Fruit fly (Drosophila melanogaster) whole organism, embryonic: ENCODE data around the gene CG10809.

Source experiments
- Ada2b ChIP-seq: fragments of 200-800 bp; sonication (Bioruptor generic); IDR thresholded peaks from 2 replicates; pipeline ENCODE4 v1.3.6; 2022; ENCODE audit warnings: missing biosample characterization, missing genetic modification characterization
- Atf3 ChIP-seq: fragments of 200-800 bp; sonication (Bioruptor generic); optimal IDR thresholded peaks from 3 replicates; lab custom pipeline; 2016; ENCODE audit warnings: missing biosample characterization, missing genetic modification characterization
- CG10543 ChIP-seq: fragments of 200-800 bp; sonication (Bioruptor generic); optimal IDR thresholded peaks from 3 replicates; lab custom pipeline; 2017; ENCODE audit warnings: missing biosample characterization, mild to moderate bottlenecking, missing genetic modification characterization, moderate library complexity
- CG11723 ChIP-seq: fragments of 200-800 bp; sonication (Bioruptor generic); optimal IDR thresholded peaks from 2 replicates; lab custom pipeline; 2017; ENCODE audit warnings: missing biosample characterization, mild to moderate bottlenecking, missing genetic modification characterization
- CG12104 ChIP-seq: fragments of 200-800 bp; sonication (Bioruptor generic); optimal IDR thresholded peaks from 3 replicates; lab custom pipeline; 2016; ENCODE audit warnings: missing biosample characterization, missing genetic modification characterization
- CG17612 ChIP-seq: fragments of 200-800 bp; sonication (Bioruptor generic); IDR thresholded peaks from 2 replicates; pipeline ENCODE4 v1.3.6; 2022; ENCODE audit warnings: missing biosample characterization, missing genetic modification characterization
- CG30403 ChIP-seq: fragments of 200-800 bp; sonication (Bioruptor generic); optimal IDR thresholded peaks from 3 replicates; lab custom pipeline; 2016; ENCODE audit warnings: missing biosample characterization, missing genetic modification characterization
- CG3995 ChIP-seq: fragments of 200-800 bp; sonication (Bioruptor generic); optimal IDR thresholded peaks from 3 replicates; lab custom pipeline; 2016; ENCODE audit warnings: missing biosample characterization, missing genetic modification characterization
- CG4707 ChIP-seq: fragments of 200-800 bp; sonication (Bioruptor generic); optimal IDR thresholded peaks from 2 replicates; lab custom pipeline; 2018; ENCODE audit warnings: missing biosample characterization, mild to moderate bottlenecking, missing genetic modification characterization, moderate library complexity
- CG6765 ChIP-seq: fragments of 200-800 bp; sonication (Bioruptor generic); optimal IDR thresholded peaks from 3 replicates; lab custom pipeline; 2017; ENCODE audit warnings: missing biosample characterization, mild to moderate bottlenecking, missing genetic modification characterization
- CG6813 ChIP-seq: fragments of 200-800 bp; sonication (Bioruptor generic); optimal IDR thresholded peaks from 2 replicates; lab custom pipeline; 2017; ENCODE audit warnings: missing biosample characterization, missing genetic modification characterization, mild to moderate bottlenecking, moderate library complexity, missing genetic modification reagents
- CG8388 ChIP-seq: fragments of 200-800 bp; sonication (Bioruptor generic); optimal IDR thresholded peaks from 2 replicates; lab custom pipeline; 2019; ENCODE audit warnings: missing biosample characterization, mild to moderate bottlenecking, missing genetic modification characterization, moderate library complexity
- CG9215 ChIP-seq: fragments of 200-800 bp; sonication (Bioruptor generic); IDR thresholded peaks from 2 replicates; pipeline ENCODE4 v1.3.6; 2022; ENCODE audit warnings: missing biosample characterization, missing genetic modification characterization
- CoRest ChIP-seq: fragments of 200-800 bp; sonication (Bioruptor generic); optimal IDR thresholded peaks from 3 replicates; lab custom pipeline; 2018; ENCODE audit warnings: missing biosample characterization, mild to moderate bottlenecking, missing genetic modification characterization, moderate library complexity
- Dad ChIP-seq: fragments of 200-800 bp; sonication (Bioruptor generic); optimal IDR thresholded peaks from 3 replicates; lab custom pipeline; 2016; ENCODE audit warnings: missing biosample characterization, missing genetic modification characterization
- Doc3 ChIP-seq: fragments of 200-800 bp; sonication (Bioruptor generic); IDR thresholded peaks from 3 replicates; pipeline ENCODE4 v1.3.6; 2022; ENCODE audit warnings: missing biosample characterization, missing genetic modification characterization; ENCODE audit not compliant: partially characterized antibody
- Dp ChIP-seq: fragments of 200-800 bp; sonication (Bioruptor generic); optimal IDR thresholded peaks from 2 replicates; lab custom pipeline; 2018; ENCODE audit warnings: missing biosample characterization, mild to moderate bottlenecking, missing genetic modification characterization, moderate library complexity
- E2f1 ChIP-seq: fragments of 200-800 bp; sonication (Bioruptor generic); IDR thresholded peaks from 2 replicates; pipeline ENCODE4 v1.3.6; 2022; ENCODE audit warnings: missing biosample characterization, missing genetic modification characterization
- H2.0 ChIP-seq: fragments of 200-800 bp; sonication (Bioruptor generic); IDR thresholded peaks from 2 replicates; pipeline ENCODE4 v1.3.6; 2022; ENCODE audit warnings: missing biosample characterization, missing genetic modification characterization
- MTF-1 ChIP-seq: fragments of 200-800 bp; sonication (Bioruptor generic); optimal IDR thresholded peaks from 2 replicates; lab custom pipeline; 2018; ENCODE audit warnings: missing biosample characterization, mild to moderate bottlenecking, missing genetic modification characterization, borderline replicate concordance
- NK7.1 ChIP-seq: fragments of 200-800 bp; sonication (Bioruptor generic); optimal IDR thresholded peaks from 3 replicates; lab custom pipeline; 2016; ENCODE audit warnings: missing biosample characterization, missing genetic modification characterization
- Oaz ChIP-seq: fragments of 200-800 bp; sonication (Bioruptor generic); IDR thresholded peaks from 2 replicates; pipeline ENCODE4 v1.3.6; 2022; ENCODE audit warnings: missing biosample characterization, missing genetic modification characterization
- Scr ChIP-seq: fragments of 200-800 bp; sonication (Bioruptor generic); IDR thresholded peaks from 2 replicates; pipeline ENCODE4 v1.3.6; 2022; ENCODE audit warnings: missing biosample characterization, missing genetic modification characterization; ENCODE audit not compliant: partially characterized antibody
- TFAM ChIP-seq: fragments of 200-800 bp; sonication (Bioruptor generic); optimal IDR thresholded peaks from 2 replicates; lab custom pipeline; 2017; ENCODE audit warnings: missing biosample characterization, missing genetic modification characterization, inconsistent platforms
- Vsx1 ChIP-seq: fragments of 200-800 bp; sonication (Bioruptor generic); optimal IDR thresholded peaks from 2 replicates; lab custom pipeline; 2017; ENCODE audit warnings: missing biosample characterization, mild to moderate bottlenecking, missing genetic modification characterization, missing genetic modification reagents
- Xbp1 ChIP-seq: fragments of 200-800 bp; sonication (Bioruptor generic); optimal IDR thresholded peaks from 3 replicates; lab custom pipeline; 2016; ENCODE audit warnings: missing biosample characterization, mild to moderate bottlenecking, missing genetic modification characterization
- Xrp1 ChIP-seq: fragments of 200-800 bp; sonication (Bioruptor generic); IDR thresholded peaks from 2 replicates; pipeline ENCODE4 v1.3.6; 2022; ENCODE audit warnings: missing biosample characterization, missing genetic modification characterization
- al ChIP-seq: fragments of 200-800 bp; sonication (Bioruptor generic); IDR thresholded peaks from 2 replicates; pipeline ENCODE4 v1.3.6; 2022; ENCODE audit warnings: missing biosample characterization, missing genetic modification characterization
- bowl ChIP-seq: fragments of 200-800 bp; sonication (Bioruptor generic); IDR thresholded peaks from 2 replicates; pipeline ENCODE4 v1.3.6; 2022; ENCODE audit warnings: missing biosample characterization, missing genetic modification characterization
- bsh ChIP-seq, 2 experiments: fragments of 200-800 bp; sonication (Bioruptor generic); optimal IDR thresholded peaks; 2 replicates each; lab custom pipeline; 2017 to 2018; ENCODE audit warnings: mild to moderate bottlenecking in 2 of 2, missing biosample characterization in 2 of 2, missing genetic modification characterization in 2 of 2, moderate library complexity in 1 of 2
- fru ChIP-seq: fragments of >200 bp; optimal IDR thresholded peaks from 2 replicates; lab custom pipeline; 2017
- gsb-n ChIP-seq: fragments of 200-800 bp; sonication (Bioruptor generic); optimal IDR thresholded peaks from 3 replicates; lab custom pipeline; 2018; ENCODE audit warnings: missing biosample characterization, mild to moderate bottlenecking, missing genetic modification characterization
- gt ChIP-seq: fragments of 200-800 bp; sonication (Bioruptor generic); IDR thresholded peaks from 2 replicates; pipeline ENCODE4 v1.3.6; 2022; ENCODE audit warnings: missing biosample characterization, missing genetic modification characterization
- jing ChIP-seq: fragments of 200-800 bp; sonication (Bioruptor generic); optimal IDR thresholded peaks from 2 replicates; lab custom pipeline; 2018; ENCODE audit warnings: missing biosample characterization, mild to moderate bottlenecking, missing genetic modification characterization
- klu ChIP-seq: fragments of 200-800 bp; sonication (Bioruptor generic); IDR thresholded peaks from 2 replicates; pipeline ENCODE4 v1.3.6; 2022; ENCODE audit warnings: missing biosample characterization, missing genetic modification characterization
- kni ChIP-seq: fragments of 200-800 bp; sonication (Bioruptor generic); optimal IDR thresholded peaks from 3 replicates; lab custom pipeline; 2017; ENCODE audit warnings: mild to moderate bottlenecking, missing biosample characterization, missing genetic modification reagents, missing genetic modification characterization
- lola ChIP-seq, 3 experiments: fragments of >200 bp in 2 of 3; fragments of 200-800 bp in 1 of 3; sonication (Bioruptor generic) in 1 of 3; optimal IDR thresholded peaks; 2 replicates each; lab custom pipeline; 2017 to 2019; ENCODE audit warnings: missing biosample characterization in 3 of 3, missing genetic modification characterization in 3 of 3, mild to moderate bottlenecking in 1 of 3, moderate library complexity in 1 of 3
- mirr ChIP-seq: fragments of 200-800 bp; sonication (Bioruptor generic); optimal IDR thresholded peaks from 3 replicates; lab custom pipeline; 2018; ENCODE audit warnings: missing biosample characterization, mild to moderate bottlenecking, missing genetic modification characterization
- nerfin-2 ChIP-seq: fragments of 200-800 bp; sonication (Bioruptor generic); IDR thresholded peaks from 2 replicates; pipeline ENCODE4 v1.3.6; 2022; ENCODE audit warnings: missing biosample characterization, missing genetic modification characterization; ENCODE audit not compliant: partially characterized antibody
- pb ChIP-seq: fragments of 200-800 bp; sonication (Bioruptor generic); optimal IDR thresholded peaks from 3 replicates; lab custom pipeline; 2016; ENCODE audit warnings: missing biosample characterization, missing genetic modification characterization
- psq ChIP-seq: fragments of 200-800 bp; sonication (Bioruptor generic); optimal IDR thresholded peaks from 2 replicates; lab custom pipeline; 2017; ENCODE audit warnings: missing biosample characterization, missing genetic modification characterization
- repo ChIP-seq: fragments of 200-800 bp; sonication (Bioruptor generic); optimal IDR thresholded peaks from 2 replicates; lab custom pipeline; 2016; ENCODE audit warnings: missing biosample characterization, missing genetic modification characterization
- row ChIP-seq: fragments of 200-800 bp; sonication (Bioruptor generic); IDR thresholded peaks from 3 replicates; pipeline ENCODE4 v1.3.6; 2022; ENCODE audit warnings: missing biosample characterization, missing genetic modification characterization
- sc ChIP-seq, 3 experiments: fragments of >200 bp in 2 of 3; fragments of 200-800 bp in 1 of 3; sonication (Bioruptor generic) in 1 of 3; optimal IDR thresholded peaks; 2 replicates in 2 of 3; 3 replicates in 1 of 3; lab custom pipeline; 2017; ENCODE audit warnings: mild to moderate bottlenecking in 1 of 3, missing biosample characterization in 1 of 3, missing genetic modification characterization in 1 of 3, missing genetic modification reagents in 1 of 3
- unpg ChIP-seq: fragments of 200-800 bp; sonication (Bioruptor generic); optimal IDR thresholded peaks from 3 replicates; lab custom pipeline; 2018; ENCODE audit warnings: missing biosample characterization, mild to moderate bottlenecking, missing genetic modification characterization, moderate library complexity
- vvl ChIP-seq: fragments of 200-800 bp; sonication (Bioruptor generic); IDR thresholded peaks from 2 replicates; pipeline ENCODE4 v1.3.6; 2022; ENCODE audit warnings: missing biosample characterization, missing genetic modification characterization
- wdn ChIP-seq: fragments of 200-800 bp; sonication (Bioruptor generic); IDR thresholded peaks from 2 replicates; pipeline ENCODE4 v1.3.6; 2022; ENCODE audit warnings: missing biosample characterization, missing genetic modification characterization
- zen ChIP-seq: fragments of 200-800 bp; sonication (Bioruptor generic); optimal IDR thresholded peaks from 3 replicates; lab custom pipeline; 2018; ENCODE audit warnings: missing biosample characterization, mild to moderate bottlenecking, missing genetic modification characterization, moderate library complexity
- zf30C ChIP-seq: fragments of 200-800 bp; sonication (Bioruptor generic); optimal IDR thresholded peaks from 3 replicates; lab custom pipeline; 2018; ENCODE audit warnings: missing biosample characterization, mild to moderate bottlenecking, missing genetic modification characterization

The CG10809 gene

dm6 chr3L:9899046-9899659, 39.5 kb upstream of the CG10809 start, which contains the start of gene nudE (continued):
- no peak for TF ChIP-seq CG11723 (GFP tag; lab: Kevin White, UChicago)
- TF ChIP-seq CG30403 (GFP tag; lab: Kevin White, UChicago): peak; percentile 40
- no peak for TF ChIP-seq fru
- TF ChIP-seq lola (GFP tag; optimal IDR thresholded peaks at IDR 0.05; lab: Kevin White, UChicago): no peak
- TF ChIP-seq Xbp1 (GFP tag; lab: Kevin White, UChicago): peak; percentile 31
- no peak for TF ChIP-seq mirr (GFP tag; lab: Kevin White, UChicago)
- TF ChIP-seq NK7.1 (GFP tag; lab: Kevin White, UChicago): no peak
- TF ChIP-seq Xrp1 (GFP tag; lab: Robert Waterston, UW): 0 out of 2 replicates have a peak, but pooled peaks have one; percentile 21
- no peak for TF ChIP-seq gsb-n (tag; lab: Kevin White, UChicago)
- peak; percentile 37 for TF ChIP-seq unpg (GFP tag; lab: Kevin White, UChicago)
- TF ChIP-seq wdn (GFP tag; lab: Robert Waterston, UW): no peak
- no peak for TF ChIP-seq jing (GFP tag; lab: Kevin White, UChicago)
- TF ChIP-seq MTF-1 (GFP tag; lab: Kevin White, UChicago): no peak
- no peak for TF ChIP-seq pb (GFP tag; lab: Kevin White, UChicago)
- TF ChIP-seq al (GFP tag; lab: Robert Waterston, UW): no peak
- no peak for TF ChIP-seq CG6765
- no peak for TF ChIP-seq CG4707 (GFP tag; lab: Kevin White, UChicago)
- TF ChIP-seq vvl (GFP tag; lab: Robert Waterston, UW): no peak; the same call in 1 of the 2 replicates
- no peak for TF ChIP-seq nerfin-2
- peak; percentile 13 for TF ChIP-seq Atf3 (GFP tag; lab: Kevin White, UChicago)
- TF ChIP-seq zf30C (GFP tag; lab: Kevin White, UChicago): no peak
- TF ChIP-seq Ada2b (GFP tag; lab: Robert Waterston, UW): no peak
- no peak for TF ChIP-seq gt (GFP tag; lab: Robert Waterston, UW)
- TF ChIP-seq Oaz (GFP tag; lab: Robert Waterston, UW): no peak
- TF ChIP-seq H2.0 (GFP tag; lab: Robert Waterston, UW): no peak
- TF ChIP-seq CG17612 (GFP tag; lab: Robert Waterston, UW): no peak
- no peak for TF ChIP-seq klu (GFP tag; lab: Robert Waterston, UW)
- peak; percentile 51 for TF ChIP-seq Dp (GFP tag; lab: Kevin White, UChicago)
- TF ChIP-seq CG3995 (GFP tag; lab: Kevin White, UChicago): no peak
- TF ChIP-seq bowl (GFP tag; lab: Robert Waterston, UW): no peak
- TF ChIP-seq CG6813 (GFP tag; lab: Kevin White, UChicago): no peak
- no peak for TF ChIP-seq Doc3 (GFP tag; lab: Robert Waterston, UW)
- TF ChIP-seq TFAM (GFP tag; lab: Kevin White, UChicago): no peak
- no peak for TF ChIP-seq CG9215 (GFP tag; lab: Robert Waterston, UW)
- TF ChIP-seq CG8388 (GFP tag; lab: Kevin White, UChicago): peak; percentile 37
- no peak for TF ChIP-seq CG10543 (GFP tag; lab: Kevin White, UChicago)
- no peak for TF ChIP-seq repo (GFP tag; lab: Kevin White, UChicago)
- TF ChIP-seq CG12104 (GFP tag; lab: Kevin White, UChicago): no peak
- TF ChIP-seq sc (optimal IDR thresholded peaks at IDR 0.05; lab: Kevin White, UChicago): no peak
- no peak for TF ChIP-seq sc (GFP tag; optimal IDR thresholded peaks at IDR 0.05; lab: Kevin White, UChicago)
- peak; percentile 32 for TF ChIP-seq Dad
- TF ChIP-seq kni: no peak
- no peak for TF ChIP-seq bsh (GFP tag; optimal IDR thresholded peaks at IDR 0.05; lab: Kevin White, UChicago)
- peak; percentile 6 for TF ChIP-seq CoRest (tag; lab: Kevin White, UChicago)
- TF ChIP-seq psq (GFP tag; lab: Kevin White, UChicago): no peak
- peak; percentile 38 for TF ChIP-seq zen (tag; lab: Kevin White, UChicago)
- TF ChIP-seq E2f1 (GFP tag; lab: Robert Waterston, UW): 0 out of 2 replicates have a peak, but pooled peaks have one; percentile 6
- TF ChIP-seq row (GFP tag; lab: Robert Waterston, UW): peak; percentile 28; the same call in 2 of the 3 replicates
- TF ChIP-seq Scr: peak; percentile 29; the same call in 1 of the 2 replicates
- TF ChIP-seq Vsx1 (GFP tag; lab: Kevin White, UChicago): no peak
